Worm (Caenorhabditis elegans) whole organism, L4 larva: ENCODE results near the gene F54D5.7.

Experiments
- jun-1 ChIP-seq: fragments of 150-350 bp; optimal IDR thresholded peaks from 2 replicates; lab custom pipeline; 2014; ENCODE audit warnings: missing biosample characterization, missing genetic modification reagents, missing genetic modification characterization
- mdt-29 ChIP-seq: fragments of 200-800 bp; sonication (Bioruptor generic); IDR thresholded peaks from 2 replicates; pipeline ENCODE4 v1.3.6; 2022; ENCODE audit warnings: missing genetic modification reagents, missing genetic modification characterization, missing compliant biosample characterization
- snpc-4 ChIP-seq: fragments of 150-350 bp; optimal IDR thresholded peaks from 2 replicates; lab custom pipeline; 2014; ENCODE audit warnings: missing biosample characterization, missing genetic modification characterization

ce11 chrII:11588304-11588703 is 41.0 kb downstream of the F54D5.7 start:
- TF ChIP-seq jun-1 (tag; lab: Kevin White, UChicago) = no peak
- TF ChIP-seq mdt-29 = no peak
- no peak for TF ChIP-seq snpc-4
